Fruit fly (Drosophila melanogaster) whole organism, embryonic: ENCODE results near the gene MsrA.
A peak's percentile ranks its signal among the peaks of the same experiment; 100 is the strongest.

Experiments
- Aef1 ChIP-seq: fragments of 200-800 bp; sonication (Bioruptor generic); IDR thresholded peaks from 3 replicates; pipeline ENCODE4 v1.3.6; 2022; ENCODE audit warnings: missing biosample characterization, missing genetic modification characterization
- CG12219 ChIP-seq: fragments of 200-800 bp; sonication (Bioruptor generic); optimal IDR thresholded peaks from 3 replicates; lab custom pipeline; 2018; ENCODE audit warnings: missing biosample characterization, mild to moderate bottlenecking, missing genetic modification characterization
- CG1233 ChIP-seq: fragments of 200-800 bp; sonication (Bioruptor generic); optimal IDR thresholded peaks from 4 replicates; lab custom pipeline; 2018; ENCODE audit warnings: missing biosample characterization, mild to moderate bottlenecking, missing genetic modification characterization
- CG12659 ChIP-seq: fragments of 200-800 bp; sonication (Bioruptor generic); optimal IDR thresholded peaks from 3 replicates; lab custom pipeline; 2017; ENCODE audit warnings: mild to moderate bottlenecking, missing biosample characterization, missing genetic modification reagents, missing genetic modification characterization
- CG1647 ChIP-seq: fragments of 200-800 bp; sonication (Bioruptor generic); optimal IDR thresholded peaks from 3 replicates; lab custom pipeline; 2016; ENCODE audit warnings: missing biosample characterization, missing genetic modification characterization
- CG2120 ChIP-seq: fragments of 200-800 bp; sonication (Bioruptor generic); optimal IDR thresholded peaks from 3 replicates; lab custom pipeline; 2016; ENCODE audit warnings: missing biosample characterization, missing genetic modification characterization
- CG3281 ChIP-seq: fragments of 200-800 bp; sonication (Bioruptor generic); optimal IDR thresholded peaks from 3 replicates; lab custom pipeline; 2017; ENCODE audit warnings: missing biosample characterization, mild to moderate bottlenecking, missing genetic modification characterization
- CG34224 ChIP-seq: fragments of 200-800 bp; sonication (Bioruptor generic); IDR thresholded peaks from 3 replicates; pipeline ENCODE4 v1.3.6; 2022; ENCODE audit warnings: missing biosample characterization, missing genetic modification characterization; ENCODE audit not compliant: partially characterized antibody
- CG34422 ChIP-seq: fragments of 200-800 bp; sonication (Bioruptor generic); IDR thresholded peaks from 3 replicates; pipeline ENCODE4 v1.3.6; 2022; ENCODE audit warnings: missing biosample characterization, missing genetic modification characterization
- CG5953 ChIP-seq: fragments of 200-800 bp; sonication (Bioruptor generic); IDR thresholded peaks from 2 replicates; pipeline ENCODE4 v1.3.6; 2022; ENCODE audit warnings: missing biosample characterization, missing genetic modification characterization
- CG7745 ChIP-seq: fragments of 200-800 bp; sonication (Bioruptor generic); optimal IDR thresholded peaks from 2 replicates; lab custom pipeline; 2018; ENCODE audit warnings: missing biosample characterization, mild to moderate bottlenecking, missing genetic modification characterization, moderate library complexity
- CG8290 ChIP-seq, 3 experiments: fragments of 200-800 bp; sonication (Bioruptor generic); optimal IDR thresholded peaks; 2 replicates each; lab custom pipeline; 2016 to 2019; ENCODE audit warnings: missing biosample characterization in 3 of 3, missing genetic modification characterization in 3 of 3, mild to moderate bottlenecking in 2 of 3, moderate library complexity in 1 of 3
- CG9437 ChIP-seq: fragments of 200-800 bp; sonication (Bioruptor generic); optimal IDR thresholded peaks from 2 replicates; lab custom pipeline; 2018; ENCODE audit warnings: missing biosample characterization, mild to moderate bottlenecking, missing genetic modification characterization
- CrebB ChIP-seq: fragments of 200-800 bp; sonication (Bioruptor generic); optimal IDR thresholded peaks from 3 replicates; lab custom pipeline; 2018; ENCODE audit warnings: missing biosample characterization, mild to moderate bottlenecking, missing genetic modification characterization
- Dll ChIP-seq: fragments of 200-800 bp; sonication (Bioruptor generic); IDR thresholded peaks from 4 replicates; pipeline ENCODE4 v1.3.6; 2022; ENCODE audit warnings: missing biosample characterization, missing genetic modification characterization; ENCODE audit not compliant: partially characterized antibody
- Dp ChIP-seq: fragments of 200-800 bp; sonication (Bioruptor generic); optimal IDR thresholded peaks from 2 replicates; lab custom pipeline; 2018; ENCODE audit warnings: missing biosample characterization, mild to moderate bottlenecking, missing genetic modification characterization, moderate library complexity
- E2f1 ChIP-seq: fragments of 200-800 bp; sonication (Bioruptor generic); IDR thresholded peaks from 2 replicates; pipeline ENCODE4 v1.3.6; 2022; ENCODE audit warnings: missing biosample characterization, missing genetic modification characterization
- Eip74EF ChIP-seq, 2 experiments: fragments of 200-800 bp in 1 of 2; fragments of >200 bp in 1 of 2; sonication (Bioruptor generic) in 1 of 2; optimal IDR thresholded peaks; 2 replicates each; lab custom pipeline; 2017 to 2019; ENCODE audit warnings: missing biosample characterization in 2 of 2, missing genetic modification characterization in 2 of 2, mild to moderate bottlenecking in 1 of 2, moderate library complexity in 1 of 2
- Gsc ChIP-seq: fragments of 200-800 bp; sonication (Bioruptor generic); IDR thresholded peaks from 2 replicates; pipeline ENCODE4 v1.3.6; 2022; ENCODE audit warnings: missing biosample characterization, missing genetic modification characterization
- HmgD ChIP-seq: fragments of 200-800 bp; sonication (Bioruptor generic); optimal IDR thresholded peaks from 3 replicates; lab custom pipeline; 2016; ENCODE audit warnings: missing biosample characterization, missing genetic modification characterization
- Hr3 ChIP-seq: fragments of 200-800 bp; sonication (Bioruptor generic); optimal IDR thresholded peaks from 3 replicates; lab custom pipeline; 2016; ENCODE audit warnings: missing biosample characterization, missing genetic modification characterization
- Hr78 ChIP-seq, 2 experiments: fragments of 200-800 bp in 1 of 2; fragments of >200 bp in 1 of 2; sonication (Bioruptor generic) in 1 of 2; optimal IDR thresholded peaks; 2 replicates each; lab custom pipeline; 2017 to 2019; ENCODE audit warnings: missing biosample characterization in 2 of 2, missing genetic modification characterization in 2 of 2, mild to moderate bottlenecking in 1 of 2, moderate library complexity in 1 of 2
- MTF-1 ChIP-seq: fragments of 200-800 bp; sonication (Bioruptor generic); optimal IDR thresholded peaks from 2 replicates; lab custom pipeline; 2018; ENCODE audit warnings: missing biosample characterization, mild to moderate bottlenecking, missing genetic modification characterization, borderline replicate concordance
- Max ChIP-seq: fragments of 200-800 bp; sonication (Bioruptor generic); optimal IDR thresholded peaks from 2 replicates; lab custom pipeline; 2016; ENCODE audit warnings: missing biosample characterization, mild to moderate bottlenecking, missing genetic modification characterization
- Med ChIP-seq: fragments of 200-800 bp; sonication (Bioruptor generic); peaks from one replicate; lab custom pipeline; 2016; ENCODE audit warnings: missing biosample characterization, missing genetic modification characterization, mild to moderate bottlenecking, inconsistent platforms, moderate library complexity
- Mrtf ChIP-seq: fragments of 200-800 bp; sonication (Bioruptor generic); IDR thresholded peaks from 3 replicates; pipeline ENCODE4 v1.3.6; 2022; ENCODE audit warnings: missing biosample characterization, missing genetic modification characterization
- Oli ChIP-seq: fragments of 200-800 bp; sonication (Bioruptor generic); optimal IDR thresholded peaks from 2 replicates; lab custom pipeline; 2018; ENCODE audit warnings: missing biosample characterization, mild to moderate bottlenecking, missing genetic modification characterization, moderate library complexity
- Sin3A ChIP-seq: fragments of >200 bp; optimal IDR thresholded peaks from 2 replicates; lab custom pipeline; 2018
- Stat92E ChIP-seq, 3 experiments: fragments of >200 bp in 2 of 3; fragments of 200-800 bp in 1 of 3; sonication (Bioruptor generic) in 1 of 3; optimal IDR thresholded peaks; 2 replicates each; lab custom pipeline; 2017 to 2019; ENCODE audit warnings: missing biosample characterization in 3 of 3, missing genetic modification characterization in 3 of 3, mild to moderate bottlenecking in 1 of 3, moderate library complexity in 1 of 3
- abd-A ChIP-seq: fragments of 200-800 bp; sonication (Bioruptor generic); optimal IDR thresholded peaks from 3 replicates; lab custom pipeline; 2019; ENCODE audit warnings: missing biosample characterization, mild to moderate bottlenecking, missing genetic modification characterization, moderate library complexity
- ap ChIP-seq: fragments of 200-800 bp; sonication (Bioruptor generic); IDR thresholded peaks from 2 replicates; pipeline ENCODE4 v1.3.6; 2022; ENCODE audit warnings: missing biosample characterization, missing genetic modification characterization
- chinmo ChIP-seq: fragments of 200-800 bp; sonication (Bioruptor generic); IDR thresholded peaks from 4 replicates; pipeline ENCODE4 v1.3.6; 2022; ENCODE audit warnings: missing biosample characterization, missing genetic modification characterization; ENCODE audit not compliant: partially characterized antibody
- ci ChIP-seq: fragments of 200-800 bp; sonication (Bioruptor generic); IDR thresholded peaks from 3 replicates; pipeline ENCODE4 v1.3.6; 2022; ENCODE audit warnings: missing biosample characterization, missing genetic modification characterization
- crol ChIP-seq: fragments of 200-800 bp; sonication (Bioruptor generic); IDR thresholded peaks from 2 replicates; pipeline ENCODE4 v1.3.6; 2022; ENCODE audit warnings: missing biosample characterization, missing genetic modification characterization
- cwo ChIP-seq: fragments of 200-800 bp; sonication (Bioruptor generic); optimal IDR thresholded peaks from 3 replicates; lab custom pipeline; 2017; ENCODE audit warnings: missing biosample characterization, missing genetic modification characterization, mild to moderate bottlenecking, moderate library complexity, missing genetic modification reagents
- emc ChIP-seq: fragments of 200-800 bp; sonication (Bioruptor generic); optimal IDR thresholded peaks from 2 replicates; lab custom pipeline; 2016; ENCODE audit warnings: missing biosample characterization, missing genetic modification characterization
- ftz-f1 ChIP-seq: fragments of 200-800 bp; sonication (Bioruptor generic); optimal IDR thresholded peaks from 2 replicates; lab custom pipeline; 2016; ENCODE audit warnings: missing biosample characterization, missing genetic modification characterization
- grn ChIP-seq: fragments of 200-800 bp; sonication (Bioruptor generic); optimal IDR thresholded peaks from 3 replicates; lab custom pipeline; 2017; ENCODE audit warnings: missing biosample characterization, missing genetic modification characterization
- luna ChIP-seq: fragments of 200-800 bp; sonication (Bioruptor generic); optimal IDR thresholded peaks from 2 replicates; lab custom pipeline; 2016; ENCODE audit warnings: missing biosample characterization, missing genetic modification characterization
- phol ChIP-seq: fragments of 200-800 bp; sonication (Bioruptor generic); optimal IDR thresholded peaks from 3 replicates; lab custom pipeline; 2018; ENCODE audit warnings: missing biosample characterization, mild to moderate bottlenecking, missing genetic modification characterization, moderate library complexity
- rib ChIP-seq: fragments of 200-800 bp; sonication (Bioruptor generic); IDR thresholded peaks from 2 replicates; pipeline ENCODE4 v1.3.6; 2022; ENCODE audit warnings: missing biosample characterization, missing genetic modification characterization
- ro ChIP-seq: fragments of 200-800 bp; sonication (Bioruptor generic); IDR thresholded peaks from 2 replicates; pipeline ENCODE4 v1.3.6; 2022; ENCODE audit warnings: missing biosample characterization, missing genetic modification characterization
- salm ChIP-seq: fragments of 200-800 bp; sonication (Bioruptor generic); optimal IDR thresholded peaks from 2 replicates; lab custom pipeline; 2018; ENCODE audit warnings: missing biosample characterization, mild to moderate bottlenecking, missing genetic modification characterization
- so ChIP-seq: fragments of 200-800 bp; sonication (Bioruptor generic); IDR thresholded peaks from 3 replicates; pipeline ENCODE4 v1.3.6; 2022; ENCODE audit warnings: missing biosample characterization, missing genetic modification characterization
- tgo ChIP-seq: fragments of 200-800 bp; sonication (Bioruptor generic); IDR thresholded peaks from 3 replicates; pipeline ENCODE4 v1.3.6; 2022; ENCODE audit warnings: missing biosample characterization, missing genetic modification characterization
- toy ChIP-seq: fragments of 200-800 bp; sonication (Bioruptor generic); IDR thresholded peaks from 2 replicates; pipeline ENCODE4 v1.3.6; 2022; ENCODE audit warnings: missing biosample characterization, missing genetic modification characterization
- trem ChIP-seq: fragments of 200-800 bp; optimal IDR thresholded peaks from 3 replicates; lab custom pipeline; 2019; ENCODE audit warnings: missing biosample characterization, mild to moderate bottlenecking, missing genetic modification characterization, moderate library complexity
- unc-4 ChIP-seq: fragments of 200-800 bp; sonication (Bioruptor generic); IDR thresholded peaks from 2 replicates; pipeline ENCODE4 v1.3.6; 2022; ENCODE audit warnings: missing biosample characterization, missing genetic modification characterization; ENCODE audit not compliant: partially characterized antibody
- usp ChIP-seq: fragments of >200 bp; optimal IDR thresholded peaks from 2 replicates; lab custom pipeline; 2017; ENCODE audit warnings: missing biosample characterization, missing genetic modification characterization
- yki ChIP-seq: fragments of >200 bp; optimal IDR thresholded peaks from 3 replicates; lab custom pipeline; 2018

Gene MsrA

dm6 chr3L:15514405-15514804 lies 3.6 kb downstream of the MsrA start (continued):
- TF ChIP-seq unc-4 (peak; percentile 40; the same call in 1 of the 2 replicates), ap (GFP tag; lab: Robert Waterston, UW) (no peak), Med (peak; percentile 6), salm (no peak), CG12219 (GFP tag; lab: Kevin White, UChicago) (no peak), crol (GFP tag; lab: Robert Waterston, UW) (peak; percentile 98), CG1647 (GFP tag; lab: Kevin White, UChicago) (no peak), trem (tag; lab: Kevin White, UChicago) (no peak), Eip74EF (GFP tag; optimal IDR thresholded peaks at IDR 0.05; lab: Kevin White, UChicago) (no peak), so (peak; percentile 30; the same call in 1 of the 3 replicates), phol (no peak), CG34422 (GFP tag; lab: Robert Waterston, UW) (peak; percentile 94; the same call in 2 of the 3 replicates), Dll (GFP tag; lab: Robert Waterston, UW) (peak; percentile 61), ftz-f1 (GFP tag; lab: Kevin White, UChicago) (peak; percentile 86), Stat92E (GFP tag; optimal IDR thresholded peaks at IDR 0.05; lab: Kevin White, UChicago) (no peak), Mrtf (GFP tag; lab: Robert Waterston, UW) (no peak), MTF-1 (GFP tag; lab: Kevin White, UChicago) (peak; percentile 13), HmgD (GFP tag; lab: Kevin White, UChicago) (no peak), luna (GFP tag; lab: Kevin White, UChicago) (no peak), CG34224 (GFP tag; lab: Robert Waterston, UW) (peak; percentile 55; the same call in 2 of the 3 replicates), grn (GFP tag; lab: Kevin White, UChicago) (peak; percentile 22), abd-A (tag; lab: Kevin White, UChicago) (peak; percentile 86), emc (no peak), CG12659 (no peak), Gsc (GFP tag; lab: Robert Waterston, UW) (no peak), CG5953 (GFP tag; lab: Robert Waterston, UW) (no peak), tgo (GFP tag; lab: Robert Waterston, UW) (no peak), E2f1 (GFP tag; lab: Robert Waterston, UW) (no peak), yki (lab: Kevin White, UChicago) (peak; percentile 48), ci (peak; percentile 27; the same call in 1 of the 3 replicates), toy (GFP tag; lab: Robert Waterston, UW) (no peak), cwo (GFP tag; lab: Kevin White, UChicago) (peak; percentile 50), CG7745 (no peak), Sin3A (no peak), Hr3 (GFP tag; lab: Kevin White, UChicago) (no peak), chinmo (GFP tag; lab: Robert Waterston, UW) (peak; percentile 82; the same call in 3 of the 4 replicates), CG1233 (GFP tag; lab: Kevin White, UChicago) (peak; percentile 3), Oli (tag; lab: Kevin White, UChicago) (no peak), usp (no peak), CG8290 (GFP tag; optimal IDR thresholded peaks at IDR 0.05; lab: Kevin White, UChicago) (peak; percentile 6), CG8290 (tag; optimal IDR thresholded peaks at IDR 0.05; lab: Kevin White, UChicago) (peak in 1 of 2 experiments; percentile 19), Hr78 (GFP tag; optimal IDR thresholded peaks at IDR 0.05; lab: Kevin White, UChicago) (peak in 1 of 2 experiments; percentile 1), CG3281 (GFP tag; lab: Kevin White, UChicago) (no peak), ro (no peak), Aef1 (GFP tag; lab: Robert Waterston, UW) (no peak), CG2120 (GFP tag; lab: Kevin White, UChicago) (no peak), CrebB (tag; lab: Kevin White, UChicago) (no peak), Dp (GFP tag; lab: Kevin White, UChicago) (peak; percentile 5), rib (peak; percentile 87), Max (GFP tag; lab: Kevin White, UChicago) (peak; percentile 35), CG9437 (GFP tag; lab: Kevin White, UChicago) (peak; percentile 32)
